Worm (Caenorhabditis elegans) whole organism, midembryonic: ENCODE measurements around the gene Y54G2A.73.

ENCODE experiments used
- T22C8.4 ChIP-seq: fragments of 200-800 bp; sonication (Bioruptor generic); IDR thresholded peaks from 2 replicates; pipeline ENCODE4 v1.3.6; 2022; ENCODE audit warnings: missing genetic modification characterization, missing compliant biosample characterization
- cog-1 ChIP-seq: sonication (generic microtip); optimal IDR thresholded peaks from 2 replicates; lab custom pipeline; 2016; ENCODE audit warnings: missing genetic modification characterization, missing compliant biosample characterization
- flt-1 ChIP-seq: fragments of 200-800 bp; sonication (Bioruptor generic); IDR thresholded peaks from 2 replicates; pipeline ENCODE4 v1.3.6; 2022; ENCODE audit warnings: missing genetic modification characterization, missing compliant biosample characterization
- klf-2 ChIP-seq: fragments of 200-800 bp; sonication (Bioruptor generic); conservative IDR thresholded peaks from 2 replicates; pipeline ENCODE4 v1.3.6; 2022; ENCODE audit warnings: missing genetic modification reagents, missing genetic modification characterization, missing compliant biosample characterization
- ref-1 ChIP-seq: fragments of 200-800 bp; sonication (Bioruptor generic); conservative IDR thresholded peaks from 2 replicates; pipeline ENCODE4 v1.3.6; 2022; ENCODE audit warnings: missing genetic modification reagents, missing genetic modification characterization, missing compliant biosample characterization
- tab-1 ChIP-seq: fragments of 200-800 bp; sonication (Bioruptor generic); IDR thresholded peaks from 2 replicates; pipeline ENCODE4 v1.3.6; 2022; ENCODE audit warnings: missing genetic modification characterization, missing compliant biosample characterization
- ztf-23 ChIP-seq: fragments of 200-800 bp; sonication (Bioruptor generic); IDR thresholded peaks from 2 replicates; pipeline ENCODE4 v1.3.6; 2022; ENCODE audit warnings: missing genetic modification reagents, missing genetic modification characterization, missing compliant biosample characterization
- ztf-29 ChIP-seq: fragments of 200-800 bp; sonication (Bioruptor generic); IDR thresholded peaks from 2 replicates; pipeline ENCODE4 v1.3.6; 2022; ENCODE audit warnings: missing genetic modification reagents, missing genetic modification characterization, missing compliant biosample characterization

DNA sequence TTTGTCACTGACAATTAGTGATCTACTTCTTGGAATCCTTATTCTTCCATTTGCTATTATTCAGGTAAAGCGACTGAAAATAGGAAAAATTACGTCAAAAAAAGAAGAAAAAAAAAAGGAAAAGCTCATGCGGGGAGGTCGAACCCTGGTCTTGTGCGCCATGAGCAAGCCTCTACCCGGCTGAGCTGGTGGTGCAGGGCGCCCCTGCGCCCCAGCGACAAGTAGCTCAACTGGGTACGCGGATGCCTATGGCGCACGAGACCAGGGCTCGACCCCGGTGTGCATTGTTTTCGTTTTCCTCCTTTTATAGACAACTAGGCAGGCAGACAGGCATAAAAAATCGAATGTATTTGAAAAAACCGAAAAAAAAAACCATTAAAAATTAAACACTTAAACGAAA lies 48.5 kb downstream of the Y54G2A.73 start:
- no peak for TF ChIP-seq ztf-23 (GFP tag; lab: Robert Waterston, UW)
- TF ChIP-seq cog-1 (tag; lab: Kevin White, UChicago), result no peak
- TF ChIP-seq tab-1, result no peak
- no peak for TF ChIP-seq flt-1
- TF ChIP-seq ref-1 (GFP tag; lab: Robert Waterston, UW), result no peak
- no peak for TF ChIP-seq T22C8.4 (GFP tag; lab: Robert Waterston, UW)
- TF ChIP-seq ztf-29 (GFP tag; lab: Robert Waterston, UW), result no peak
- no peak for TF ChIP-seq klf-2 (GFP tag; lab: Robert Waterston, UW)
